Worm (Caenorhabditis elegans) whole organism, L4/young adult: Measurements from ENCODE around the gene mtch-1.

Experiments used
- dao-5 ChIP-seq: sonication (generic microtip); optimal IDR thresholded peaks from 2 replicates; lab custom pipeline; 2016; ENCODE audit warnings: missing genotype, missing genetic modification characterization, moderate library complexity, missing compliant biosample characterization
- him-1 ChIP-seq: sonication (generic microtip); optimal IDR thresholded peaks from 2 replicates; lab custom pipeline; 2016; ENCODE audit warnings: missing genotype, missing genetic modification reagents, missing genetic modification characterization, missing compliant biosample characterization

- TF ChIP-seq dao-5 = no peak
- no peak for TF ChIP-seq him-1 (tag; lab: Kevin White, UChicago)
Measured at ce11 chrII:7323925-7324324, 50.0 kb downstream of the mtch-1 start, which contains the start of gene F21D12.3.
